Fruit fly (Drosophila melanogaster) whole organism, wandering third instar larva: Measurements from ENCODE around the gene mRRF2.

Experiments
- CG32264 ChIP-seq: fragments of 200-800 bp; sonication (Bioruptor generic); optimal IDR thresholded peaks from 2 replicates; lab custom pipeline; 2016; ENCODE audit warnings: missing biosample characterization, missing genetic modification characterization
- Hnf4 ChIP-seq: fragments of 200-800 bp; sonication (Bioruptor generic); optimal IDR thresholded peaks from 2 replicates; lab custom pipeline; 2016; ENCODE audit warnings: missing biosample characterization, mild to moderate bottlenecking, missing genetic modification characterization
- Jra ChIP-seq: sonication (Bioruptor generic); optimal IDR thresholded peaks from 2 replicates; lab custom pipeline; 2016; ENCODE audit warnings: missing biosample characterization, missing genetic modification characterization
- Mio ChIP-seq: sonication (Bioruptor generic); optimal IDR thresholded peaks from 2 replicates; lab custom pipeline; 2016; ENCODE audit warnings: missing biosample characterization, missing genetic modification characterization
- Myc ChIP-seq: fragments of >200 bp; optimal IDR thresholded peaks from 2 replicates; lab custom pipeline; 2017
- N ChIP-seq: fragments of >200 bp; optimal IDR thresholded peaks from 2 replicates; lab custom pipeline; 2018; ENCODE audit warnings: missing biosample characterization, missing external identifiers, missing genetic modification characterization
- OdsH ChIP-seq: fragments of 200-800 bp; sonication (Bioruptor generic); optimal IDR thresholded peaks from 2 replicates; lab custom pipeline; 2016; ENCODE audit warnings: missing biosample characterization, mild to moderate bottlenecking, missing genetic modification characterization
- br ChIP-seq: fragments of 200-800 bp; sonication (Bioruptor generic); optimal IDR thresholded peaks from 2 replicates; lab custom pipeline; 2016; ENCODE audit warnings: missing biosample characterization, missing genetic modification characterization
- dmrt93B ChIP-seq: fragments of 200-800 bp; sonication (Bioruptor generic); optimal IDR thresholded peaks from 2 replicates; lab custom pipeline; 2018; ENCODE audit warnings: missing biosample characterization, mild to moderate bottlenecking, missing genetic modification characterization
- h ChIP-seq: fragments of 200-800 bp; sonication (Bioruptor generic); optimal IDR thresholded peaks from 3 replicates; lab custom pipeline; 2016; ENCODE audit warnings: missing biosample characterization, mild to moderate bottlenecking, missing genetic modification characterization
- psq ChIP-seq: fragments of 200-800 bp; sonication (Bioruptor generic); optimal IDR thresholded peaks from 3 replicates; lab custom pipeline; 2017; ENCODE audit warnings: missing biosample characterization, mild to moderate bottlenecking, missing genetic modification characterization, moderate library complexity
- usp ChIP-seq: fragments of >200 bp; optimal IDR thresholded peaks from 2 replicates; lab custom pipeline; 2017; ENCODE audit warnings: missing biosample characterization, missing genetic modification characterization
- woc ChIP-seq: sonication (Bioruptor generic); optimal IDR thresholded peaks from 2 replicates; lab custom pipeline; 2016; ENCODE audit warnings: missing biosample characterization, mild to moderate bottlenecking, missing genetic modification characterization

- no peak for TF ChIP-seq Hnf4 (GFP tag; lab: Kevin White, UChicago)
- TF ChIP-seq br = no peak
- no peak for TF ChIP-seq usp
- no peak for TF ChIP-seq psq
- no peak for TF ChIP-seq h (GFP tag; lab: Kevin White, UChicago)
- TF ChIP-seq woc (GFP tag; lab: Kevin White, UChicago) = no peak
- TF ChIP-seq dmrt93B (GFP tag; lab: Kevin White, UChicago) = no peak
- TF ChIP-seq N (GFP tag; lab: Kevin White, UChicago) = no peak
- no peak for TF ChIP-seq Jra (GFP tag; lab: Kevin White, UChicago)
- no peak for TF ChIP-seq Myc (lab: Kevin White, UChicago)
- TF ChIP-seq CG32264 (GFP tag; lab: Kevin White, UChicago) = no peak
- no peak for TF ChIP-seq OdsH
- TF ChIP-seq Mio = no peak
Observed at dm6 chr3R:22568508-22568907, 45.0 kb upstream of the mRRF2 start.
